Fruit fly (Drosophila melanogaster): ENCODE results near the gene Jhbp2.

- TF ChIP-seq Mnt (GFP tag; optimal IDR thresholded peaks at IDR 0.05) (no peak), CG1620 (GFP tag; optimal IDR thresholded peaks at IDR 0.05) (no peak), kay (GFP tag; ENCODE audit: borderline replicate concordance) (peak; percentile 5)
Measured at dm6 chr3R:4960107-4960506, 1.0 kb downstream of the Jhbp2 start.

Data from whole organism, adult.